Fruit fly (Drosophila melanogaster) whole organism, embryonic: ENCODE measurements around the gene Ada1-2.

Experiments used
- ATbp ChIP-seq: fragments of 200-800 bp; sonication (Bioruptor generic); optimal IDR thresholded peaks from 2 replicates; lab custom pipeline; 2017; ENCODE audit warnings: missing biosample characterization, mild to moderate bottlenecking, missing genetic modification characterization, missing genetic modification reagents
- C15 ChIP-seq: fragments of 200-800 bp; sonication (Bioruptor generic); IDR thresholded peaks from 3 replicates; pipeline ENCODE4 v1.3.6; 2022; ENCODE audit warnings: missing biosample characterization, missing genetic modification characterization
- CG10462 ChIP-seq: fragments of 200-800 bp; sonication (Bioruptor generic); optimal IDR thresholded peaks from 2 replicates; lab custom pipeline; 2016; ENCODE audit warnings: missing biosample characterization, missing genetic modification characterization
- CG8478 ChIP-seq: fragments of >200 bp; optimal IDR thresholded peaks from 2 replicates; lab custom pipeline; 2018
- CG9876 ChIP-seq: fragments of 200-800 bp; sonication (Bioruptor generic); optimal IDR thresholded peaks from 2 replicates; lab custom pipeline; 2016; ENCODE audit warnings: missing biosample characterization, missing genetic modification characterization
- CHES-1-like ChIP-seq: fragments of 200-800 bp; sonication (Bioruptor generic); optimal IDR thresholded peaks from 2 replicates; lab custom pipeline; 2016; ENCODE audit warnings: missing biosample characterization, missing genetic modification characterization
- az2 ChIP-seq: fragments of 200-800 bp; sonication (Bioruptor generic); optimal IDR thresholded peaks from 3 replicates; lab custom pipeline; 2016; ENCODE audit warnings: missing biosample characterization, missing genetic modification characterization
- jing ChIP-seq: fragments of 200-800 bp; sonication (Bioruptor generic); optimal IDR thresholded peaks from 2 replicates; lab custom pipeline; 2018; ENCODE audit warnings: missing biosample characterization, mild to moderate bottlenecking, missing genetic modification characterization
- mirr ChIP-seq: fragments of 200-800 bp; sonication (Bioruptor generic); optimal IDR thresholded peaks from 3 replicates; lab custom pipeline; 2018; ENCODE audit warnings: missing biosample characterization, mild to moderate bottlenecking, missing genetic modification characterization
- ro ChIP-seq: fragments of 200-800 bp; sonication (Bioruptor generic); IDR thresholded peaks from 2 replicates; pipeline ENCODE4 v1.3.6; 2022; ENCODE audit warnings: missing biosample characterization, missing genetic modification characterization
- slp2 ChIP-seq: fragments of 200-800 bp; sonication (Bioruptor generic); optimal IDR thresholded peaks from 2 replicates; lab custom pipeline; 2016; ENCODE audit warnings: missing biosample characterization, missing genetic modification characterization

DNA sequence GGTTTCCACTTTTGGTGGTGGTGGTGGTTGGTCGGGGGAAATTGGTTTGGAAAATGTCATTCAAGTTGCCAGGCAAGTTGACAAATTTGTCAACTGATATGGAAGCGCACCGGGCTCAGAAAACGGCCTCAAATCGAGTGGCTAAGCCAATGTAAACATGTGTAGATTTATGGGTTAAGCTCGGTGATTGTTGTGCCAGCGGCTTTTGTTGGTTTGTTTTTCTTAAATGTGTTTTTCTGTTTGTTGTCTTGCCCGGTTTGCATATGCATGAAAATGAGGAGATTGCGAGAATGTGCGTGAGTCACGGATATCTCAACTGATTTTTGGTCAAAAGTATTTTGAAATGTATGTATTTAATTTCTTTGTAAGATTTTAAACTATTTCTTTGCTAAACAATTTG, 31.8 kb upstream of the Ada1-2 start:
- TF ChIP-seq CG8478 (lab: Kevin White, UChicago): no peak
- no peak for TF ChIP-seq az2 (GFP tag; lab: Kevin White, UChicago)
- TF ChIP-seq CHES-1-like (GFP tag; lab: Kevin White, UChicago): no peak
- no peak for TF ChIP-seq jing (GFP tag; lab: Kevin White, UChicago)
- TF ChIP-seq CG9876 (GFP tag; lab: Kevin White, UChicago): no peak
- TF ChIP-seq mirr (GFP tag; lab: Kevin White, UChicago): no peak
- no peak for TF ChIP-seq ro (GFP tag; lab: Robert Waterston, UW)
- TF ChIP-seq slp2: no peak
- TF ChIP-seq ATbp: peak; percentile 4
- no peak for TF ChIP-seq CG10462 (GFP tag; lab: Kevin White, UChicago)
- TF ChIP-seq C15 (GFP tag; lab: Robert Waterston, UW): no peak
